Fruit fly (Drosophila melanogaster): ENCODE data around the gene CG43098.

CG43098 gene

dm6 chr3L:3612582-3613285, 46.1 kb upstream of the CG43098 start:
- TF ChIP-seq Rfx (GFP tag; IDR thresholded peaks at IDR 0.05) (peak; percentile 41; the same call in 1 of the 2 replicates), H2.0 (GFP tag; IDR thresholded peaks at IDR 0.05) (no peak), CG4820 (GFP tag; optimal IDR thresholded peaks at IDR 0.05) (no peak), chinmo (GFP tag; IDR thresholded peaks at IDR 0.05; ENCODE audit: partially characterized antibody) (0 out of 4 replicates have a peak, but pooled peaks have one; percentile 81), grau (tag; optimal IDR thresholded peaks at IDR 0.05) (peak; percentile 46), hbn (GFP tag; IDR thresholded peaks at IDR 0.05; ENCODE audit: partially characterized antibody) (no peak), ftz-f1 (GFP tag; optimal IDR thresholded peaks at IDR 0.05) (peak; percentile 38), Drgx (GFP tag; IDR thresholded peaks at IDR 0.05) (0 out of 2 replicates have a peak, but pooled peaks have one; percentile 13), Ssrp (tag; optimal IDR thresholded peaks at IDR 0.05) (no peak), Med (GFP tag) (peak; percentile 41), CG12769 (tag; optimal IDR thresholded peaks at IDR 0.05) (peak; percentile 7), CG15269 (tag; optimal IDR thresholded peaks at IDR 0.05) (peak; percentile 2), dysf (GFP tag; IDR thresholded peaks at IDR 0.05) (0 out of 3 replicates have a peak, but pooled peaks have one; percentile 21), Antp (GFP tag; optimal IDR thresholded peaks at IDR 0.05) (no peak), CG33213 (GFP tag; optimal IDR thresholded peaks at IDR 0.05) (no peak), eve (GFP tag; optimal IDR thresholded peaks at IDR 0.05) (no peak), CG6791 (GFP tag; IDR thresholded peaks at IDR 0.05; ENCODE audit: partially characterized antibody) (0 out of 3 replicates have a peak, but pooled peaks have one; percentile 32), gem (tag; optimal IDR thresholded peaks at IDR 0.05) (peak; percentile 7)

- no peak for TF ChIP-seq CG7556 (GFP tag; optimal IDR thresholded peaks at IDR 0.05)
- no peak for TF ChIP-seq Hand (GFP tag; optimal IDR thresholded peaks at IDR 0.05)
- no peak for TF ChIP-seq Blimp-1 (GFP tag; optimal IDR thresholded peaks at IDR 0.05)
- TF ChIP-seq vnd (GFP tag; IDR thresholded peaks at IDR 0.05; ENCODE audit: partially characterized antibody) = no peak
- TF ChIP-seq chif (GFP tag; optimal IDR thresholded peaks at IDR 0.05) = no peak
- no peak for TF ChIP-seq en (GFP tag; optimal IDR thresholded peaks at IDR 0.05)
- no peak for TF ChIP-seq CG10543 (GFP tag; optimal IDR thresholded peaks at IDR 0.05)
Measured at dm6 chr3L:3615082-3615481, 43.8 kb upstream of the CG43098 start, which contains the start of gene CG10357. CG10357 (plus strand) TSS chr3L:3615382.

- TF ChIP-seq Awh (GFP tag; IDR thresholded peaks at IDR 0.05) (peak; percentile 55; the same call in 1 of the 2 replicates), fd3F (GFP tag; optimal IDR thresholded peaks at IDR 0.05) (peak; percentile 63), Meics (GFP tag; optimal IDR thresholded peaks at IDR 0.05) (peak; percentile 78), Hr51 (GFP tag; optimal IDR thresholded peaks at IDR 0.05) (peak; percentile 64 to 69), al (GFP tag; IDR thresholded peaks at IDR 0.05) (peak; percentile 61; the same call in 1 of the 2 replicates), CG15011 (GFP tag; optimal IDR thresholded peaks at IDR 0.05) (peak; percentile 20), CG11696 (GFP tag; IDR thresholded peaks at IDR 0.05) (no peak), chm (GFP tag; IDR thresholded peaks at IDR 0.05) (0 out of 2 replicates have a peak, but pooled peaks have one; percentile 53), NC2β (GFP tag; optimal IDR thresholded peaks at IDR 0.05) (peak; percentile 84), Dek (tag; optimal IDR thresholded peaks at IDR 0.05) (peak; percentile 71), HLH54F (GFP tag; optimal IDR thresholded peaks at IDR 0.05) (peak; percentile 70), CG12155 (GFP tag; optimal IDR thresholded peaks at IDR 0.05) (peak; percentile 81), BtbVII (GFP tag; optimal IDR thresholded peaks at IDR 0.05) (peak; percentile 34), CG3281 (GFP tag; optimal IDR thresholded peaks at IDR 0.05) (peak; percentile 31), fru (optimal IDR thresholded peaks at IDR 0.05) (no peak), CG2889 (GFP tag; IDR thresholded peaks at IDR 0.05) (peak; percentile 44; the same call in 1 of the 3 replicates), CG4404 (GFP tag; IDR thresholded peaks at IDR 0.05) (peak; percentile 55), CG11723 (GFP tag; optimal IDR thresholded peaks at IDR 0.05) (no peak), pb (GFP tag; optimal IDR thresholded peaks at IDR 0.05) (peak; percentile 52), corto (GFP tag; optimal IDR thresholded peaks at IDR 0.05) (no peak), Trl (optimal IDR thresholded peaks at IDR 0.05) (no peak), Trl (GFP tag; optimal IDR thresholded peaks at IDR 0.05) (peak; percentile 90), CG18011 (GFP tag; optimal IDR thresholded peaks at IDR 0.05) (no peak)
Measured at dm6 chr3L:3616344-3616743, 42.5 kb upstream of the CG43098 start.

Data from whole organism, embryonic.